Fruit fly (Drosophila melanogaster): Measurements from ENCODE around the gene CG4098.

Gene CG4098

dm6 chr3L:16582678-16583315 is 26.4 kb downstream of the CG4098 start, which contains the start of gene Rpn12 (continued):
- TF ChIP-seq pb (GFP tag; optimal IDR thresholded peaks at IDR 0.05) (no peak), CG15269 (tag; optimal IDR thresholded peaks at IDR 0.05) (peak; percentile 47), CG10543 (GFP tag; optimal IDR thresholded peaks at IDR 0.05) (peak; percentile 54), Fer2 (tag; optimal IDR thresholded peaks at IDR 0.05) (peak; percentile 5), tin (GFP tag; optimal IDR thresholded peaks at IDR 0.05) (peak; percentile 5), CG3163 (GFP tag; optimal IDR thresholded peaks at IDR 0.05) (no peak), gsb (GFP tag; IDR thresholded peaks at IDR 0.05) (no peak), unc-4 (GFP tag; IDR thresholded peaks at IDR 0.05; ENCODE audit: partially characterized antibody) (peak; percentile 83), MBD-R2 (GFP tag; IDR thresholded peaks at IDR 0.05) (peak; percentile 69), TFAM (GFP tag; optimal IDR thresholded peaks at IDR 0.05) (no peak), CG14860 (GFP tag; IDR thresholded peaks at IDR 0.05; ENCODE audit: partially characterized antibody) (peak; percentile 67), CG8478 (optimal IDR thresholded peaks at IDR 0.05) (no peak), org-1 (GFP tag; optimal IDR thresholded peaks at IDR 0.05) (no peak), CG12391 (tag; optimal IDR thresholded peaks at IDR 0.05) (peak; percentile 57), Eip74EF (GFP tag; optimal IDR thresholded peaks at IDR 0.05) (no peak), ssp (GFP tag; IDR thresholded peaks at IDR 0.05) (no peak), CG2678 (tag; optimal IDR thresholded peaks at IDR 0.05) (peak; percentile 49), CG15696 (tag; optimal IDR thresholded peaks at IDR 0.05) (no peak), CG1647 (GFP tag; optimal IDR thresholded peaks at IDR 0.05) (no peak), CG4328 (GFP tag; optimal IDR thresholded peaks at IDR 0.05) (no peak), CG10209 (GFP tag; optimal IDR thresholded peaks at IDR 0.05) (no peak), sim (GFP tag; IDR thresholded peaks at IDR 0.05) (no peak), corto (GFP tag; optimal IDR thresholded peaks at IDR 0.05) (no peak), ab (GFP tag; optimal IDR thresholded peaks at IDR 0.05) (no peak), Deaf1 (tag; optimal IDR thresholded peaks at IDR 0.05) (no peak), wor (GFP tag; IDR thresholded peaks at IDR 0.05) (no peak), CG32772 (GFP tag; IDR thresholded peaks at IDR 0.05) (no peak), CG13424 (tag; optimal IDR thresholded peaks at IDR 0.05) (peak; percentile 61), CG8388 (GFP tag; optimal IDR thresholded peaks at IDR 0.05) (no peak), CG13624 (GFP tag; optimal IDR thresholded peaks at IDR 0.05) (peak; percentile 43), az2 (GFP tag; optimal IDR thresholded peaks at IDR 0.05) (no peak), oc (tag; optimal IDR thresholded peaks at IDR 0.05) (no peak)

dm6 chr3L:16581201-16581705 is 27.9 kb downstream of the CG4098 start, which contains the start of gene Smn:
Gene Smn, minus strand, starts transcription at chr3L:16581547.
- TF ChIP-seq Ravus (GFP tag; IDR thresholded peaks at IDR 0.05) (no peak), CG3726 (GFP tag; IDR thresholded peaks at IDR 0.05) (no peak), CG4707 (GFP tag; optimal IDR thresholded peaks at IDR 0.05) (no peak), CG12942 (GFP tag; optimal IDR thresholded peaks at IDR 0.05) (peak; percentile 22), Bdp1 (GFP tag; optimal IDR thresholded peaks at IDR 0.05) (peak; percentile 22), CG17186 (GFP tag; optimal IDR thresholded peaks at IDR 0.05) (peak; percentile 16), CG4282 (GFP tag; optimal IDR thresholded peaks at IDR 0.05) (no peak), Xbp1 (GFP tag; optimal IDR thresholded peaks at IDR 0.05) (peak; percentile 65), Blimp-1 (GFP tag; optimal IDR thresholded peaks at IDR 0.05) (peak; percentile 18), CG3847 (GFP tag; IDR thresholded peaks at IDR 0.05) (peak; percentile 55), CG8388 (GFP tag; optimal IDR thresholded peaks at IDR 0.05) (peak; percentile 34), Fer1 (GFP tag; optimal IDR thresholded peaks at IDR 0.05) (peak; percentile 32), Awh (GFP tag; IDR thresholded peaks at IDR 0.05) (no peak), CG33213 (GFP tag; optimal IDR thresholded peaks at IDR 0.05) (peak; percentile 43), ara (GFP tag; IDR thresholded peaks at IDR 0.05) (no peak), Myb (GFP tag; optimal IDR thresholded peaks at IDR 0.05) (peak; percentile 55), pnt (GFP tag; optimal IDR thresholded peaks at IDR 0.05) (no peak), ab (GFP tag; optimal IDR thresholded peaks at IDR 0.05) (no peak), CG12769 (tag; optimal IDR thresholded peaks at IDR 0.05) (peak; percentile 29), CG6689 (GFP tag; IDR thresholded peaks at IDR 0.05) (peak; percentile 34; the same call in 1 of the 2 replicates), hb (GFP tag; IDR thresholded peaks at IDR 0.05; ENCODE audit: partially characterized antibody) (peak; percentile 83)
